Fruit fly (Drosophila melanogaster): ENCODE results near the gene Rab35.

Rab35 gene

DNA sequence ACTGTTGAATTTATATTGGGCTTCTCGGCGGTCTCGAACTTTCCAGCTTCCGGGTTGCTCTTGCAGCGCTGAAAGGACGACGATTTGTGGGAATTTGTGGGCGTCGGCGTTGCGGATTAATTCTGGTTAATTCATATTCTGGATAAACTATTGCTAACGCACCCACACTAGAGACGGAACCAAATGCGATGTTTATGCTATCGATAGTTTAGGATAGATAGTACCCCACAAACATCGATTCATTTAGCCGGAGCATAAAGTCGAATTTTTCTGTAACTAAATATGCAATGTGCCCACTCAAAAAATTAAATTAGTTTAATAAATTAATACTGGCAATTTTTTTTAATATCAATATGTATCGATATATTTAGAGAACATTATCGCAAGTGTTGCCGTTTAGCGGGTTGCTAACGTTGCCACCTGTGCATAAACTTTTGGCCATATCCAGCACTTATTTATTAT lies at the start of gene Rab35:
Gene Rab35 (minus strand): TSS at position 194 of the 462 bp plus-strand sequence.
- no peak for TF ChIP-seq Hr4 (GFP tag; optimal IDR thresholded peaks at IDR 0.05)
- peak; percentile 25 for TF ChIP-seq CG10631 (GFP tag; optimal IDR thresholded peaks at IDR 0.05)
- no peak for TF ChIP-seq CG6276 (GFP tag; optimal IDR thresholded peaks at IDR 0.05)
- peak; percentile 24 for TF ChIP-seq svp (GFP tag)
- no peak for TF ChIP-seq Met (GFP tag; optimal IDR thresholded peaks at IDR 0.05)
- TF ChIP-seq topi (GFP tag; optimal IDR thresholded peaks at IDR 0.05) = peak; percentile 11
- no peak for TF ChIP-seq Sox14 (GFP tag; optimal IDR thresholded peaks at IDR 0.05)
- TF ChIP-seq Eip78C (GFP tag) = peak; percentile 34
- TF ChIP-seq Hr38 (GFP tag; optimal IDR thresholded peaks at IDR 0.05) = no peak
- no peak for TF ChIP-seq CG15336 (GFP tag; IDR thresholded peaks at IDR 0.05)
- TF ChIP-seq Lpt (GFP tag; optimal IDR thresholded peaks at IDR 0.05) = no peak
- no peak for TF ChIP-seq CG7368 (GFP tag; optimal IDR thresholded peaks at IDR 0.05)
- TF ChIP-seq vri (GFP tag; optimal IDR thresholded peaks at IDR 0.05) = no peak
- TF ChIP-seq dsx (GFP tag; optimal IDR thresholded peaks at IDR 0.05; ENCODE audit: poor library complexity, severe bottlenecking) = no peak
- TF ChIP-seq CG11762 (GFP tag; optimal IDR thresholded peaks at IDR 0.05; ENCODE audit: insufficient read depth) = no peak
- TF ChIP-seq CG6163 (GFP tag; IDR thresholded peaks at IDR 0.05) = no peak
- TF ChIP-seq CG3919 (GFP tag; optimal IDR thresholded peaks at IDR 0.05) = no peak
- no peak for TF ChIP-seq acj6 (GFP tag; optimal IDR thresholded peaks at IDR 0.05)
- no peak for TF ChIP-seq CG10669 (GFP tag; optimal IDR thresholded peaks at IDR 0.05)
- TF ChIP-seq Eip75B (GFP tag; optimal IDR thresholded peaks at IDR 0.05) = no peak
- TF ChIP-seq Gug (GFP tag; IDR thresholded peaks at IDR 0.05) = no peak
- no peak for TF ChIP-seq achi (GFP tag; optimal IDR thresholded peaks at IDR 0.05)
- TF ChIP-seq CG1621 (tag; optimal IDR thresholded peaks at IDR 0.05) = no peak
- TF ChIP-seq fd85E (GFP tag; optimal IDR thresholded peaks at IDR 0.05) = no peak
- TF ChIP-seq CG3032 (tag; optimal IDR thresholded peaks at IDR 0.05) = no peak
- TF ChIP-seq Blimp-1 (GFP tag; optimal IDR thresholded peaks at IDR 0.05) = no peak
- no peak for TF ChIP-seq fd59A (GFP tag; optimal IDR thresholded peaks at IDR 0.05)
- peak; percentile 22 for TF ChIP-seq esn (GFP tag; optimal IDR thresholded peaks at IDR 0.05)
- TF ChIP-seq Smox (GFP tag; optimal IDR thresholded peaks at IDR 0.05) = no peak
- TF ChIP-seq Ets96B (tag; optimal IDR thresholded peaks at IDR 0.05) = no peak
- TF ChIP-seq OdsH (GFP tag; optimal IDR thresholded peaks at IDR 0.05) = peak; percentile 6
- no peak for TF ChIP-seq CG11294 (GFP tag; IDR thresholded peaks at IDR 0.05)
- no peak for TF ChIP-seq CG8119 (GFP tag; IDR thresholded peaks at IDR 0.05)
- no peak for TF ChIP-seq fkh (GFP tag; optimal IDR thresholded peaks at IDR 0.05)
- no peak for TF ChIP-seq Sox102F (GFP tag; optimal IDR thresholded peaks at IDR 0.05)
- TF ChIP-seq Ets21C (GFP tag; optimal IDR thresholded peaks at IDR 0.05) = no peak
- TF ChIP-seq CG6792 (GFP tag; optimal IDR thresholded peaks at IDR 0.05) = no peak
- TF ChIP-seq CG11902 (GFP tag; optimal IDR thresholded peaks at IDR 0.05) = no peak
- no peak for TF ChIP-seq CG8319 (GFP tag; optimal IDR thresholded peaks at IDR 0.05)
- no peak for TF ChIP-seq CG32006 (GFP tag; optimal IDR thresholded peaks at IDR 0.05)
- no peak for TF ChIP-seq CG34406 (GFP tag; optimal IDR thresholded peaks at IDR 0.05)
- no peak for TF ChIP-seq CG6808 (GFP tag; optimal IDR thresholded peaks at IDR 0.05)
- no peak for TF ChIP-seq CG8632 (GFP tag; optimal IDR thresholded peaks at IDR 0.05)
- TF ChIP-seq Hr39 (GFP tag; optimal IDR thresholded peaks at IDR 0.05) = peak; percentile 16
- TF ChIP-seq CG9139 (GFP tag; optimal IDR thresholded peaks at IDR 0.05) = no peak
- peak; percentile 4 for TF ChIP-seq cyc (GFP tag; optimal IDR thresholded peaks at IDR 0.05)
- no peak for TF ChIP-seq CG6854 (GFP tag; optimal IDR thresholded peaks at IDR 0.05)
